Worm (Caenorhabditis elegans) whole organism, midembryonic: ENCODE measurements around the gene Y59E9AL.36.

Experiments
- T22C8.4 ChIP-seq: fragments of 200-800 bp; sonication (Bioruptor generic); IDR thresholded peaks from 2 replicates; pipeline ENCODE4 v1.3.6; 2022; ENCODE audit warnings: missing genetic modification characterization, missing compliant biosample characterization
- cog-1 ChIP-seq: sonication (generic microtip); optimal IDR thresholded peaks from 2 replicates; lab custom pipeline; 2016; ENCODE audit warnings: missing genetic modification characterization, missing compliant biosample characterization
- flt-1 ChIP-seq: fragments of 200-800 bp; sonication (Bioruptor generic); IDR thresholded peaks from 2 replicates; pipeline ENCODE4 v1.3.6; 2022; ENCODE audit warnings: missing genetic modification characterization, missing compliant biosample characterization
- klf-2 ChIP-seq: fragments of 200-800 bp; sonication (Bioruptor generic); conservative IDR thresholded peaks from 2 replicates; pipeline ENCODE4 v1.3.6; 2022; ENCODE audit warnings: missing genetic modification reagents, missing genetic modification characterization, missing compliant biosample characterization
- med-1 ChIP-seq: sonication (generic microtip); optimal IDR thresholded peaks from 2 replicates; lab custom pipeline; 2017; ENCODE audit warnings: missing genetic modification characterization, mild to moderate bottlenecking, missing compliant biosample characterization, antibody characterized with exemption, missing genetic modification reagents; ENCODE audit not compliant: insufficient read depth
- ref-1 ChIP-seq: fragments of 200-800 bp; sonication (Bioruptor generic); conservative IDR thresholded peaks from 2 replicates; pipeline ENCODE4 v1.3.6; 2022; ENCODE audit warnings: missing genetic modification reagents, missing genetic modification characterization, missing compliant biosample characterization
- tab-1 ChIP-seq: fragments of 200-800 bp; sonication (Bioruptor generic); IDR thresholded peaks from 2 replicates; pipeline ENCODE4 v1.3.6; 2022; ENCODE audit warnings: missing genetic modification characterization, missing compliant biosample characterization
- ztf-23 ChIP-seq: fragments of 200-800 bp; sonication (Bioruptor generic); IDR thresholded peaks from 2 replicates; pipeline ENCODE4 v1.3.6; 2022; ENCODE audit warnings: missing genetic modification reagents, missing genetic modification characterization, missing compliant biosample characterization
- ztf-29 ChIP-seq: fragments of 200-800 bp; sonication (Bioruptor generic); IDR thresholded peaks from 2 replicates; pipeline ENCODE4 v1.3.6; 2022; ENCODE audit warnings: missing genetic modification reagents, missing genetic modification characterization, missing compliant biosample characterization

The Y59E9AL.36 gene

DNA sequence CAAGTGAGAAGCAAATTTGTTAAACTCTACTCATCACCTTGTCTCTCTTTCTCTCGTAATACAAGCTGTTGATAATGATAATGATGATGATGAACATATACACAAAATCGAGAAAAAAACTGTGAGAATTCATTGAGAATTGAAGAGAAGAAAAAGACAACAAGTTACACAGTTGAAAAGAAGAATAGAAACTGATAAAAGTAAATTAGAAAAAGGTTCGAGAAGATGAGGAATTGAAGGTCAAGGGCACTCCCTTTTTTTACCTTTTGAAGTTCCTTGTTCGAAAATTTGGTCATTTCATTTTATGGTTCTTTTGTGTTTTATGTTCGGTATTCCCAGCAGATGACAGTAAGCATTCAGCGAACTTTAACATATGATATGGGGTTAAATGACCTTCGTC is 7.1 kb upstream of the Y59E9AL.36 start:
- TF ChIP-seq tab-1 (GFP tag; lab: Robert Waterston, UW) (no peak), cog-1 (no peak), ref-1 (GFP tag; lab: Robert Waterston, UW) (no peak), flt-1 (no peak), med-1 (GFP tag; lab: Kevin White, UChicago) (no peak), klf-2 (GFP tag; lab: Robert Waterston, UW) (no peak), ztf-23 (GFP tag; lab: Robert Waterston, UW) (no peak), T22C8.4 (no peak), ztf-29 (GFP tag; lab: Robert Waterston, UW) (no peak)

DNA sequence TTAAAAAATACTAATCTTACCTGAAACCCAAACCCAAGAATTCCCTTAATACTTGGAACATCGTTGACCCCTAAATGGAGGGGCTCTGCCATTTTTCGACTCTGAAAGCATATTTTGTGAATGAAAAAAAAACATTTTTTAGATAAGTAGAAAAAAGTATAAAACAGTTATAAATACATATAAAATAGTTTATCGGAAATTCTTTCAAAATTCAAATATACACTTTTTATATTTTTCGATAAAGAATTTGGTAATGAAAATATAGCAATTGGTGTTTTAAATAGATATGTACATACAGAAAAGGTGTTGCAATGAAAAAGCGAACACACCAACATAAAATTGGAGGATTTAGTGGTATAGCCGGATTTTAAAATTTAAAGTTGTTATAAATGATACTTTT is 5.8 kb upstream of the Y59E9AL.36 start, which contains the start of gene Y59E9AL.4:
Gene Y59E9AL.4 (minus strand): TSS at position 101 of the 400 bp plus-strand sequence.
- TF ChIP-seq cog-1 (no peak), med-1 (GFP tag; lab: Kevin White, UChicago) (no peak), T22C8.4 (no peak), tab-1 (GFP tag; lab: Robert Waterston, UW) (no peak), ztf-29 (GFP tag; lab: Robert Waterston, UW) (no peak), klf-2 (GFP tag; lab: Robert Waterston, UW) (no peak), ztf-23 (GFP tag; lab: Robert Waterston, UW) (no peak), ref-1 (GFP tag; lab: Robert Waterston, UW) (no peak), flt-1 (no peak)

DNA sequence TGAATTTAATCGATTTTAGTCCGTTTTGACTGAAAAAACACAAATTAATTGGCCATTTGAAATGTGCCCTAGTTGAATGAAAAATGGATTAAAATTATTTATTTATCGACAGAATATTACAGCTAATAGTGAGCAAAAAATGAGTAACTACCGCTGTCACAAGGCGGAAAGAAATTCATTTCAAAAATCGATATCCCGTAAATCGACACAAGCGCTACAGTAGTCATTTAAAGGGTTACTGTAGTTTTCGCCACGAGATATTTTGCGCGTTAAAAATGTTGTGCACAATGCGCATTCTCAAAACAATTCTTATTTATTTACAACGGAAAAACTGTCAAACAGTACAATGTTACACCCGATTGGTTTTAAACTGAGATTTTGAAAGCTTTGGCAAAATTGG is 1.3 kb upstream of the Y59E9AL.36 start:
- no peak for TF ChIP-seq flt-1
- TF ChIP-seq T22C8.4, result no peak

DNA sequence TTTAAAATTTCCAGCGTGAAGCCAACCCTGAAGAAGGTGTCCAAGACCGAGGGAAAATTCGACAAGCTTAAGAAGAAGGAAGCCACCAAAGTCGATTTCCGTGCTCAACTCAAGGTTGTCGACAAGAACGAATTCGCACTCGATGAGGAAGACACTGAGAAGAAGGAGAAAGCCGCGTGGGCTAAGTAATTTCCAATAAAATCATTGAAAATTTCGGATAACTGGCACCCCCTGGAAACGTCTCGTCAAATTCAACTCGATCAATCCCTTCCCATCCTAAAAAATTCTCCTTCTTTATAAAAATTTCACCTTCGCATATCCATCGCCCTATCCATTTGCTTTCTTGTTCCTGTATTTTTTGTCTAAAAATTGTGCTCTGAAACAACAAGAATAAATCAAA is 2.6 kb downstream of the Y59E9AL.36 start:
- TF ChIP-seq flt-1 (no peak), tab-1 (GFP tag; lab: Robert Waterston, UW) (no peak), cog-1 (no peak), klf-2 (GFP tag; lab: Robert Waterston, UW) (no peak), ztf-23 (GFP tag; lab: Robert Waterston, UW) (no peak), ref-1 (GFP tag; lab: Robert Waterston, UW) (no peak), T22C8.4 (no peak), med-1 (GFP tag; lab: Kevin White, UChicago) (no peak), ztf-29 (GFP tag; lab: Robert Waterston, UW) (no peak)

DNA sequence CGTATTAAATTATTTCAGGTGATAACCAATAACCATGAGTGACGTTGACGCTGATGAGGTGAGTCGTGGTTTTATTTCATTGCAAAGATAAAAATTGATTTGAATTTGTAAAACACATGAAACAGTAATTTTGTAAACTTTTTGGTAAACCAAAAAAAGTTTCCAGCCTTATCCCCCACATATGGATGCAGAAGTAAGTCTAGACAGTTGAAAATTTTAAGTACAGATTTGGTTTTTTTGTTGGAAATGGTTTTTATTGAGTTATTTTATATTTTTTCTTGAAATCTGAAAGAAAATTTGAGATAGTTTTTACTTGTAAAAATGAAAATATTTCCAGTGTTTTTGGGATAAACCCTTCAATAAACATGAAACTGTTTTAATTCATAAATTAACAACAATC is 4.7 kb downstream of the Y59E9AL.36 start, which contains the start of gene tni-4:
Gene tni-4 (plus strand): TSS at position 19 of the 400 bp plus-strand sequence.
- TF ChIP-seq cog-1 (no peak), flt-1 (no peak), klf-2 (GFP tag; lab: Robert Waterston, UW) (no peak), ztf-29 (GFP tag; lab: Robert Waterston, UW) (no peak), med-1 (GFP tag; lab: Kevin White, UChicago) (no peak), T22C8.4 (no peak), ztf-23 (GFP tag; lab: Robert Waterston, UW) (no peak), ref-1 (GFP tag; lab: Robert Waterston, UW) (no peak), tab-1 (GFP tag; lab: Robert Waterston, UW) (no peak)

DNA sequence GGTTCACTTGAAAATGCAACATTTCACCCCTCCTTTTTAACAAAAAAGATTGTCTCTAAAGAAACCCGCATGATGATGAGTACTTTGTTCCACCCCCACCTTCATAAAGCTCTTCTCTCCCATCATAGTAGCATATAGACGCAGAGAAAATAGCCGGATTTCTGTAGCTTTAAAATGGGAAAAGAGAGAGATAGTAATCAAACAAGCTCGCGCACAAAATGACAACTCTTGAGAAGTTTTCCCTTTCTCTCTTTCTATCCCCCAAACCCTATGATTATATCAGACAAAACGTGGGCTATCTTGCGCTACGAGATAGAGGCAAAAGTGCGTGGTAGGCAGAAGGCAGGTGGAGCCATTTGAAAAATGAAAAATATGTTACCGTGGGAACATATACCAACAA is 6.7 kb downstream of the Y59E9AL.36 start:
- TF ChIP-seq flt-1 (no peak), cog-1 (no peak), ref-1 (GFP tag; lab: Robert Waterston, UW) (no peak), ztf-29 (GFP tag; lab: Robert Waterston, UW) (no peak), med-1 (GFP tag; lab: Kevin White, UChicago) (no peak), T22C8.4 (no peak), ztf-23 (GFP tag; lab: Robert Waterston, UW) (no peak), tab-1 (GFP tag; lab: Robert Waterston, UW) (no peak), klf-2 (GFP tag; lab: Robert Waterston, UW) (no peak)

DNA sequence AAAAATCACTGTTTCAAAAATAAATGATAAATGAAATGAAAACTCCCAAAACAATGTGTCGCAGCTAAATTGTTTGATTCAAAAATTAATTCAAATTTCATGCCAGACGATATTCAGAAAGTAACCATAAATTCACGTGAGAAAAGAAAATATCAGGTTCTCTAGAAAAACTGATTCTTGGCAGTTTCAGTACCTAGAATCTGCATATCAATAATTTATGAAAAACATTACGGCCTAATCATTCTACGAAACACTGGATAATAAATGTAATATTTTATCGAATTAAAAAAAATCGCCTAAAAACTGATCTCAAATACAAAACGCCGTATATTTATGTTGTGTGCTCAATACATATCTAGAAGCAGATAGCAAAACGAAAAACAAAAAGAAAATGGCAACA is 8.5 kb downstream of the Y59E9AL.36 start:
- TF ChIP-seq ref-1 (GFP tag; lab: Robert Waterston, UW) (no peak), klf-2 (GFP tag; lab: Robert Waterston, UW) (no peak), tab-1 (GFP tag; lab: Robert Waterston, UW) (no peak), cog-1 (no peak), med-1 (GFP tag; lab: Kevin White, UChicago) (no peak), ztf-29 (GFP tag; lab: Robert Waterston, UW) (no peak), flt-1 (no peak), ztf-23 (GFP tag; lab: Robert Waterston, UW) (no peak), T22C8.4 (no peak)

DNA sequence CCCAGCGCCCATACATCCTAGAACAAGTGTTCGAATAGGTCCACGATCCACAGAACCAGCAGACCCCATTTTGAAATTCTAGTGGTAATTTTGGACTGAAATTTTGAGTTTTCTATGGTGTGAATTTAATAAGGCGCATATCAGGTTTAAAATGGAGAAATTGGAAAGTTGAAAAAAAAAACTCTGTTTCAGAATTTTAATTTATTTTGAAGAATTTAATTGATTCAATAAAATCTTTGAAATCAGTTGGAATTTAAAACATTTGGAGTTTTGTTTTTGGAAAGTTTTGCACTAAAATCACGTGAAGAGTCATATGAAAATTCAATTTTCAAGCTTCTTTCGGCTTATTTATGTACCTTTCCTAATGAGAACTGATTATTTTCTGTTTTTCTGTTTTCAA is 13.8 kb downstream of the Y59E9AL.36 start, which contains the start of gene gpa-18:
Gene gpa-18 (minus strand): TSS at position 101 of the 400 bp plus-strand sequence.
- TF ChIP-seq flt-1 (no peak), tab-1 (GFP tag; lab: Robert Waterston, UW) (no peak), klf-2 (GFP tag; lab: Robert Waterston, UW) (no peak), ztf-29 (GFP tag; lab: Robert Waterston, UW) (no peak), ztf-23 (GFP tag; lab: Robert Waterston, UW) (no peak), med-1 (GFP tag; lab: Kevin White, UChicago) (no peak), T22C8.4 (no peak), cog-1 (no peak), ref-1 (GFP tag; lab: Robert Waterston, UW) (no peak)

ce11 chrIV:5188051-5188450 is 21.2 kb downstream of the Y59E9AL.36 start:
- TF ChIP-seq med-1 (GFP tag; lab: Kevin White, UChicago) (no peak), tab-1 (GFP tag; lab: Robert Waterston, UW) (no peak), klf-2 (GFP tag; lab: Robert Waterston, UW) (no peak), ref-1 (GFP tag; lab: Robert Waterston, UW) (no peak), T22C8.4 (no peak), cog-1 (no peak)
